Worm (Caenorhabditis elegans) whole organism, late embryonic: Measurements from ENCODE around the gene C49F8.14.

Experiments used
- K02D7.2 ChIP-seq: sonication (generic microtip); optimal IDR thresholded peaks from 2 replicates; lab custom pipeline; 2017; ENCODE audit warnings: mild to moderate bottlenecking, missing genetic modification characterization, missing compliant biosample characterization
- K09A11.1 ChIP-seq: sonication (generic microtip); optimal IDR thresholded peaks from 2 replicates; lab custom pipeline; 2017; ENCODE audit warnings: antibody characterized with exemption, mild to moderate bottlenecking, missing genetic modification characterization, missing compliant biosample characterization; ENCODE audit not compliant: insufficient read depth
- ahr-1 ChIP-seq: sonication (generic microtip); optimal IDR thresholded peaks from 2 replicates; lab custom pipeline; 2016; ENCODE audit warnings: missing genetic modification characterization, missing compliant biosample characterization
- ama-1 ChIP-seq: fragments of 150-350 bp; optimal IDR thresholded peaks from 2 replicates; lab custom pipeline; 2014
- ceh-48 ChIP-seq: sonication (generic microtip); optimal IDR thresholded peaks from 2 replicates; lab custom pipeline; 2016; ENCODE audit warnings: missing genetic modification characterization, inconsistent platforms, missing compliant biosample characterization
- ceh-6 ChIP-seq: fragments of 200-800 bp; sonication (Bioruptor generic); optimal IDR thresholded peaks from 2 replicates; lab custom pipeline; 2018; ENCODE audit warnings: mild to moderate bottlenecking, missing genetic modification characterization, missing compliant biosample characterization
- ceh-9 ChIP-seq: sonication (generic microtip); optimal IDR thresholded peaks from 2 replicates; lab custom pipeline; 2016; ENCODE audit warnings: mild to moderate bottlenecking, missing genetic modification characterization, inconsistent platforms, missing compliant biosample characterization
- hlh-15 ChIP-seq: sonication (generic microtip); optimal IDR thresholded peaks from 2 replicates; lab custom pipeline; 2016; ENCODE audit warnings: missing genetic modification characterization, missing compliant biosample characterization
- odd-2 ChIP-seq: sonication (generic microtip); optimal IDR thresholded peaks from 2 replicates; lab custom pipeline; 2017; ENCODE audit warnings: antibody characterized with exemption, mild to moderate bottlenecking, missing genetic modification characterization, missing compliant biosample characterization
- pqm-1 ChIP-seq: sonication (generic microtip); optimal IDR thresholded peaks from 2 replicates; lab custom pipeline; 2016; ENCODE audit warnings: missing genetic modification characterization, missing compliant biosample characterization
- tbx-2 ChIP-seq: sonication (generic microtip); optimal IDR thresholded peaks from 2 replicates; lab custom pipeline; 2016; ENCODE audit warnings: missing genetic modification characterization, missing compliant biosample characterization
- tbx-7 ChIP-seq: sonication (generic microtip); optimal IDR thresholded peaks from 2 replicates; lab custom pipeline; 2016; ENCODE audit warnings: missing genotype, missing genetic modification characterization, missing compliant biosample characterization
- unc-86 ChIP-seq: sonication (generic microtip); optimal IDR thresholded peaks from 2 replicates; lab custom pipeline; 2016; ENCODE audit warnings: missing genetic modification characterization, missing compliant biosample characterization

DNA sequence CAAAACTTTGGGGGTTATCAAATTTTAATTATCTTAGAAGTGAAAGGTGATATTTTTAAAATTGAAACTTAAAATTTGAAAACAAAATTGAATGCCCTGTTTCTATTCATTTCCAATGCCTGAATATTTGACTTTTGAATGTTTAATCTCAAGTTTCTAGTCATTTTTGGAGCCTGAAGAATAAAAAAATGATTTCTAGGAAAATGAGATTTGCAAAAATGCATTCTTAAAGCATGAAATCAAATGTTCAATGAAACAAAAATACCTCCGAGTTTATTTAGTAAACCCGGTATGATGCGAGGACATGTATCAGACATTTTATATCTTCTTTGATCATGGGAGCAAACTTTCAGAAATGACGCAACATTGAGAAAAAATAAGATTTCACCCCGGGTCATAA is 2.3 kb upstream of the C49F8.14 start:
- TF ChIP-seq ahr-1 (tag; lab: Kevin White, UChicago) (no peak), odd-2 (tag; lab: Kevin White, UChicago) (no peak), unc-86 (tag; lab: Kevin White, UChicago) (no peak), pqm-1 (tag; lab: Kevin White, UChicago) (no peak), ceh-48 (no peak), K09A11.1 (tag; lab: Kevin White, UChicago) (no peak), hlh-15 (tag; lab: Kevin White, UChicago) (no peak), tbx-7 (no peak), ama-1 (lab: Kevin White, UChicago) (no peak), K02D7.2 (tag; lab: Kevin White, UChicago) (no peak), ceh-9 (tag; lab: Kevin White, UChicago) (no peak), tbx-2 (tag; lab: Kevin White, UChicago) (no peak), ceh-6 (GFP tag; lab: Kevin White, UChicago) (no peak)
